Fruit fly (Drosophila melanogaster) whole organism, embryonic: ENCODE data around the gene CG43402.
A peak's percentile ranks its signal among the peaks of the same experiment; 100 is the strongest.

Source experiments
- Bgb ChIP-seq: fragments of 200-800 bp; sonication (Bioruptor generic); IDR thresholded peaks from 2 replicates; pipeline ENCODE4 v1.3.6; 2022; ENCODE audit warnings: missing biosample characterization, missing genetic modification characterization; ENCODE audit not compliant: partially characterized antibody
- C15 ChIP-seq: fragments of 200-800 bp; sonication (Bioruptor generic); IDR thresholded peaks from 3 replicates; pipeline ENCODE4 v1.3.6; 2022; ENCODE audit warnings: missing biosample characterization, missing genetic modification characterization
- CG11247 ChIP-seq: fragments of 200-800 bp; sonication (Bioruptor generic); IDR thresholded peaks from 2 replicates; pipeline ENCODE4 v1.3.6; 2022; ENCODE audit warnings: missing biosample characterization, missing genetic modification characterization
- CG11723 ChIP-seq: fragments of 200-800 bp; sonication (Bioruptor generic); optimal IDR thresholded peaks from 2 replicates; lab custom pipeline; 2017; ENCODE audit warnings: missing biosample characterization, mild to moderate bottlenecking, missing genetic modification characterization
- CG12391 ChIP-seq: fragments of 200-800 bp; sonication (Bioruptor generic); optimal IDR thresholded peaks from 3 replicates; lab custom pipeline; 2018; ENCODE audit warnings: missing biosample characterization, mild to moderate bottlenecking, missing genetic modification characterization, moderate library complexity
- CG14441 ChIP-seq: fragments of 200-800 bp; sonication (Bioruptor generic); IDR thresholded peaks from 2 replicates; pipeline ENCODE4 v1.3.6; 2022; ENCODE audit warnings: missing biosample characterization, missing genetic modification characterization
- CG15601 ChIP-seq: fragments of 200-800 bp; sonication (Bioruptor generic); optimal IDR thresholded peaks from 3 replicates; lab custom pipeline; 2019; ENCODE audit warnings: missing biosample characterization, mild to moderate bottlenecking, missing genetic modification characterization, moderate library complexity
- CG17612 ChIP-seq: fragments of 200-800 bp; sonication (Bioruptor generic); IDR thresholded peaks from 2 replicates; pipeline ENCODE4 v1.3.6; 2022; ENCODE audit warnings: missing biosample characterization, missing genetic modification characterization
- CG2116 ChIP-seq: fragments of 200-800 bp; sonication (Bioruptor generic); optimal IDR thresholded peaks from 3 replicates; lab custom pipeline; 2018; ENCODE audit warnings: missing biosample characterization, mild to moderate bottlenecking, missing genetic modification characterization
- CG32532 ChIP-seq: fragments of 200-800 bp; sonication (Bioruptor generic); IDR thresholded peaks from 2 replicates; pipeline ENCODE4 v1.3.6; 2022; ENCODE audit warnings: missing biosample characterization, missing genetic modification characterization
- CG42726 ChIP-seq: fragments of 200-800 bp; sonication (Bioruptor generic); IDR thresholded peaks from 2 replicates; pipeline ENCODE4 v1.3.6; 2022; ENCODE audit warnings: missing biosample characterization, missing genetic modification characterization; ENCODE audit not compliant: partially characterized antibody
- CG8944 ChIP-seq: fragments of 200-800 bp; sonication (Bioruptor generic); optimal IDR thresholded peaks from 3 replicates; lab custom pipeline; 2016; ENCODE audit warnings: missing biosample characterization, missing genetic modification characterization
- CoRest ChIP-seq: fragments of 200-800 bp; sonication (Bioruptor generic); optimal IDR thresholded peaks from 3 replicates; lab custom pipeline; 2018; ENCODE audit warnings: missing biosample characterization, mild to moderate bottlenecking, missing genetic modification characterization, moderate library complexity
- Dp ChIP-seq: fragments of 200-800 bp; sonication (Bioruptor generic); optimal IDR thresholded peaks from 2 replicates; lab custom pipeline; 2018; ENCODE audit warnings: missing biosample characterization, mild to moderate bottlenecking, missing genetic modification characterization, moderate library complexity
- Ets65A ChIP-seq: fragments of 200-800 bp; sonication (Bioruptor generic); peaks from one replicate; lab custom pipeline; 2016; ENCODE audit warnings: missing biosample characterization, missing genetic modification characterization
- Hand ChIP-seq: fragments of 200-800 bp; sonication (Bioruptor generic); optimal IDR thresholded peaks from 2 replicates; lab custom pipeline; 2017; ENCODE audit warnings: mild to moderate bottlenecking, missing biosample characterization, missing genetic modification reagents, missing genetic modification characterization
- Hmr ChIP-seq: fragments of 200-800 bp; sonication (Bioruptor generic); optimal IDR thresholded peaks from 3 replicates; lab custom pipeline; 2017; ENCODE audit warnings: mild to moderate bottlenecking, missing biosample characterization, missing genetic modification reagents, missing genetic modification characterization
- Lhr ChIP-seq: fragments of 200-800 bp; sonication (Bioruptor generic); optimal IDR thresholded peaks from 3 replicates; lab custom pipeline; 2017; ENCODE audit warnings: mild to moderate bottlenecking, missing biosample characterization, missing genetic modification reagents, missing genetic modification characterization
- MBD-R2 ChIP-seq: fragments of 200-800 bp; sonication (Bioruptor generic); IDR thresholded peaks from 2 replicates; pipeline ENCODE4 v1.3.6; 2022; ENCODE audit warnings: missing biosample characterization, missing genetic modification characterization
- Mad ChIP-seq: fragments of 200-800 bp; sonication (Bioruptor generic); optimal IDR thresholded peaks from 2 replicates; lab custom pipeline; 2016; ENCODE audit warnings: missing biosample characterization, missing genetic modification characterization
- NfI ChIP-seq: fragments of 200-800 bp; sonication (Bioruptor generic); optimal IDR thresholded peaks from 3 replicates; lab custom pipeline; 2018; ENCODE audit warnings: missing biosample characterization, mild to moderate bottlenecking, missing genetic modification characterization, moderate library complexity
- Ptx1 ChIP-seq: fragments of 200-800 bp; sonication (Bioruptor generic); IDR thresholded peaks from 2 replicates; pipeline ENCODE4 v1.3.6; 2022; ENCODE audit warnings: missing biosample characterization, missing genetic modification characterization
- Six4 ChIP-seq: fragments of 200-800 bp; sonication (Bioruptor generic); optimal IDR thresholded peaks from 2 replicates; lab custom pipeline; 2016; ENCODE audit warnings: missing biosample characterization, missing genetic modification characterization
- Xbp1 ChIP-seq: fragments of 200-800 bp; sonication (Bioruptor generic); optimal IDR thresholded peaks from 3 replicates; lab custom pipeline; 2016; ENCODE audit warnings: missing biosample characterization, mild to moderate bottlenecking, missing genetic modification characterization
- bowl ChIP-seq: fragments of 200-800 bp; sonication (Bioruptor generic); IDR thresholded peaks from 2 replicates; pipeline ENCODE4 v1.3.6; 2022; ENCODE audit warnings: missing biosample characterization, missing genetic modification characterization
- pan ChIP-seq, 4 experiments: fragments of >200 bp in 3 of 4; fragments of 200-800 bp in 1 of 4; sonication (Bioruptor generic) in 1 of 4; optimal IDR thresholded peaks in 3 of 4; IDR thresholded peaks in 1 of 4; 2 replicates each; pipeline versions ENCODE4 v1.3.6 to Lab custom; 2017 to 2022; ENCODE audit warnings: missing biosample characterization in 2 of 4, missing genetic modification characterization in 2 of 4, mixed read lengths in 1 of 4
- pita ChIP-seq: fragments of 200-800 bp; sonication (Bioruptor generic); optimal IDR thresholded peaks from 2 replicates; lab custom pipeline; 2017; ENCODE audit warnings: missing biosample characterization, mild to moderate bottlenecking, missing genetic modification characterization
- sim ChIP-seq: fragments of 200-800 bp; sonication (Bioruptor generic); IDR thresholded peaks from 2 replicates; pipeline ENCODE4 v1.3.6; 2022; ENCODE audit warnings: missing biosample characterization, missing genetic modification characterization
- sisA ChIP-seq: fragments of 200-800 bp; sonication (Bioruptor generic); IDR thresholded peaks from 2 replicates; pipeline ENCODE4 v1.3.6; 2022; ENCODE audit warnings: missing biosample characterization, missing genetic modification characterization
- so ChIP-seq: fragments of 200-800 bp; sonication (Bioruptor generic); IDR thresholded peaks from 3 replicates; pipeline ENCODE4 v1.3.6; 2022; ENCODE audit warnings: missing biosample characterization, missing genetic modification characterization
- tin ChIP-seq: fragments of 200-800 bp; sonication (Bioruptor generic); optimal IDR thresholded peaks from 3 replicates; lab custom pipeline; 2016; ENCODE audit warnings: missing biosample characterization, missing genetic modification characterization
- wdn ChIP-seq: fragments of 200-800 bp; sonication (Bioruptor generic); IDR thresholded peaks from 2 replicates; pipeline ENCODE4 v1.3.6; 2022; ENCODE audit warnings: missing biosample characterization, missing genetic modification characterization

The CG43402 gene

DNA sequence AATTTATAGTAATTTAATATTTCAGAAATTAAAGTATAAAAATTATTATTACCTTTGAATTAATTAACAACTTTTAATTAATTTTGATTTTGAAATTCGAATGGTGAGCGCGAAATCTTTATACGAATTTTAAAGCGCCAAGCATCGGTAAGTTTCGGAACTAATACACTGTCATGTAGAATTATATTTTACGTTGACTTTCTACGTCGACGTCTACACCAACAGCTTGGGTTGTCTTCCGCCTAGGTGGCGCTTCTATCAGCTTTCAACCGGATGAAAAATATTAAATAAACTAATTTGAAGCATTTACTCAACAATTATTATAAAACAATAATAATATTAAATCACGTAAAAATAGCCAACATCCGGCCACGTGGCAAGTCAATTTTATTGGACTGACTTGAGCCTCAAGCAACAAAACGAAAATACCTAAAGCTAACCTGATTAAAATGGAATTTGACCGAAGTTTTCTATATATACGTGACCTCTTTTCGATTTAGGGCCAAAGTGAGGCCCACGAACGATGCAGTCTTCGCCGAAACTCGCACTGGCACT, 49.4 kb downstream of the CG43402 start, which contains the start of gene CG31928 (continued):
- peak; percentile 35 for TF ChIP-seq Ptx1 (GFP tag; lab: Robert Waterston, UW)
- TF ChIP-seq CG11247 (GFP tag; lab: Robert Waterston, UW), result 0 out of 2 replicates have a peak, but pooled peaks have one; percentile 21
- peak; percentile 20 for TF ChIP-seq NfI (GFP tag; lab: Kevin White, UChicago)
- TF ChIP-seq Six4 (GFP tag; lab: Kevin White, UChicago), result no peak
- peak; percentile 33 for TF ChIP-seq pita (GFP tag; lab: Kevin White, UChicago)
- TF ChIP-seq CG15601 (tag; lab: Kevin White, UChicago), result peak; percentile 7
- TF ChIP-seq CG17612 (GFP tag; lab: Robert Waterston, UW), result no peak
- TF ChIP-seq CG14441 (GFP tag; lab: Robert Waterston, UW), result peak; percentile 17; the same call in 1 of the 2 replicates
- TF ChIP-seq so (GFP tag; lab: Robert Waterston, UW), result no peak
- no peak for TF ChIP-seq CG11723 (GFP tag; lab: Kevin White, UChicago)
- TF ChIP-seq Mad (GFP tag; lab: Kevin White, UChicago), result no peak
- peak; percentile 63 for TF ChIP-seq Xbp1 (GFP tag; lab: Kevin White, UChicago)
- peak; percentile 72 for TF ChIP-seq Dp (GFP tag; lab: Kevin White, UChicago)
- TF ChIP-seq sisA (GFP tag; lab: Robert Waterston, UW), result 0 out of 2 replicates have a peak, but pooled peaks have one; percentile 15
- TF ChIP-seq Bgb (GFP tag; lab: Robert Waterston, UW), result peak; percentile 72
- no peak for TF ChIP-seq sim (GFP tag; lab: Robert Waterston, UW)
- peak; percentile 19; the same call in 1 of the 2 replicates for TF ChIP-seq MBD-R2
- TF ChIP-seq CG32532, result peak; percentile 45; the same call in 1 of the 2 replicates
- no peak for TF ChIP-seq Hand (GFP tag; lab: Kevin White, UChicago)
- TF ChIP-seq wdn (GFP tag; lab: Robert Waterston, UW), result no peak
- no peak for TF ChIP-seq C15
- peak; percentile 27 for TF ChIP-seq CoRest (tag; lab: Kevin White, UChicago)
- TF ChIP-seq CG2116 (GFP tag; lab: Kevin White, UChicago), result peak; percentile 9
- TF ChIP-seq pan (optimal IDR thresholded peaks at IDR 0.05; lab: Kevin White, UChicago), result no peak
- TF ChIP-seq pan (GFP tag; optimal IDR thresholded peaks at IDR 0.05 in 1 of 2, IDR thresholded peaks at IDR 0.05 in 1 of 2), result peak in 1 of 2 experiments; percentile 14
- peak; percentile 54 for TF ChIP-seq Ets65A (GFP tag; lab: Kevin White, UChicago)
- peak; percentile 18 for TF ChIP-seq CG12391 (tag; lab: Kevin White, UChicago)
- peak; percentile 0 for TF ChIP-seq CG8944 (GFP tag; lab: Kevin White, UChicago)
- peak; percentile 39 for TF ChIP-seq tin
- TF ChIP-seq Lhr (GFP tag; lab: Kevin White, UChicago), result peak; percentile 42
- TF ChIP-seq CG42726 (GFP tag; lab: Robert Waterston, UW), result peak; percentile 78
- TF ChIP-seq Hmr (GFP tag; lab: Kevin White, UChicago), result peak; percentile 13
- no peak for TF ChIP-seq bowl
